Fruit fly (Drosophila melanogaster): Measurements from ENCODE around the gene Cwc25.

Gene Cwc25

DNA sequence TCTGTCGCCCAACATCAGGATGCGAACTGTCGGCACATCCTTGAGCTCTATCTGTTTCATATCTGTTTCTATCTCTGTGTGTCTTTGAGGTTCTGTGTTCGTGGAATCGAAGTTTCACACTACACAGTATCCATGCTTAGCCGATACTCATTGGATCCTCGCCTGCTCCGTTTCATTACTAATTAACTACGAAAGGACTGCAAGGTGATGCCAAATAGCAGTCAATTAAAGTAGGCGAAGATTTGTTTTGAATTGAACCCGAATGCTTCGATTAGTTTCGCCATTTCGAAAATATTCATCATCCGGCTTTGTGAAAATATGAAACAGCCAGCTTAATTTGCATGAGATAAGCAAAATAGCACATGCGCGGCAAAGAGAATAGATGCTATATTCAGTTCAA, 26.8 kb downstream of the Cwc25 start, which contains the start of gene CG15399:
TSS of gene CG15399 (minus strand) at position 101 of the 400 bp plus-strand sequence.
- TF ChIP-seq psq (optimal IDR thresholded peaks at IDR 0.05) (no peak), Dll (optimal IDR thresholded peaks at IDR 0.05) (no peak), usp (GFP tag; optimal IDR thresholded peaks at IDR 0.05) (no peak), CG8478 (optimal IDR thresholded peaks at IDR 0.05) (no peak), EcR (GFP tag; optimal IDR thresholded peaks at IDR 0.05) (no peak), pan (optimal IDR thresholded peaks at IDR 0.05) (no peak)

DNA sequence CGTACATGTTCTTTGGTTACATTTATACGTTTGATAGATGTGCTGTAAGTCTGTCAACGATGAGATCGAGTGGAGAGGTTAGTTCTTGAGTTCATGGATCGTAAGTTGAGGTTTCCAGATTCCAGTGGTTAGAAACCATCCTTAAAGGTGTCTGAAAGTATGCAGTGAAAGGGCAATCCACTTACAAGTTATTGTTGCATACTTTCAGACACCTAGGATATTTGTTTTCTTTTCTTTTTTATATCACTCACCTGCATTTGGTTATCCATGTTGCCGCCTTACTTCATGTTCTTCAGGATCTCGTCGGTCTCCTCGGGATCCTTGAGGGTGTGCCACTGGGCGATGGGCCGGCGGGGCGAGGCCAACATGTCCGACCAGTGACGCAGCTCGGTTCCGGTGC, 37.9 kb downstream of the Cwc25 start:
- TF ChIP-seq CG8478 (optimal IDR thresholded peaks at IDR 0.05) (no peak), usp (GFP tag; optimal IDR thresholded peaks at IDR 0.05) (no peak), EcR (GFP tag; optimal IDR thresholded peaks at IDR 0.05) (no peak), psq (optimal IDR thresholded peaks at IDR 0.05) (no peak), pan (optimal IDR thresholded peaks at IDR 0.05) (no peak), Dll (optimal IDR thresholded peaks at IDR 0.05) (no peak)

Data from whole organism.